Worm (Caenorhabditis elegans) whole organism, L4 larva: ENCODE data around the gene degt-1.

Experiments used
- D1046.2 ChIP-seq: fragments of 200-800 bp; sonication (Bioruptor generic); IDR thresholded peaks from 2 replicates; pipeline ENCODE4 v1.3.6; 2022; ENCODE audit warnings: missing genetic modification characterization, missing compliant biosample characterization
- F10B5.3 ChIP-seq: sonication (generic microtip); optimal IDR thresholded peaks from 2 replicates; lab custom pipeline; 2016; ENCODE audit warnings: mild to moderate bottlenecking, missing genetic modification characterization, missing compliant biosample characterization
- Y48G9A.11 ChIP-seq: fragments of 200-800 bp; sonication (Bioruptor generic); IDR thresholded peaks from 2 replicates; pipeline ENCODE4 v1.3.6; 2022; ENCODE audit warnings: missing genetic modification reagents, missing genetic modification characterization, missing compliant biosample characterization
- Y75B8A.6 ChIP-seq: fragments of 200-800 bp; sonication (Bioruptor generic); IDR thresholded peaks from 2 replicates; pipeline ENCODE4 v1.3.6; 2022; ENCODE audit warnings: missing genetic modification reagents, missing genetic modification characterization, missing compliant biosample characterization
- ZK337.2 ChIP-seq: fragments of 200-800 bp; sonication (Bioruptor generic); IDR thresholded peaks from 2 replicates; pipeline ENCODE4 v1.3.6; 2022; ENCODE audit warnings: missing genetic modification reagents, missing genetic modification characterization, missing compliant biosample characterization
- aha-1 ChIP-seq: fragments of 150-350 bp; peaks from one replicate; lab custom pipeline; 2014; ENCODE audit warnings: missing biosample characterization, missing genetic modification characterization
- attf-4 ChIP-seq: sonication (generic microtip); optimal IDR thresholded peaks from 3 replicates; lab custom pipeline; 2017; ENCODE audit warnings: missing biosample characterization, missing genetic modification characterization
- ceh-28 ChIP-seq: fragments of 150-350 bp; optimal IDR thresholded peaks from 2 replicates; lab custom pipeline; 2014; ENCODE audit warnings: missing biosample characterization, missing genetic modification reagents, missing genetic modification characterization
- ceh-44 ChIP-seq: fragments of 200-800 bp; sonication (Bioruptor generic); IDR thresholded peaks from 2 replicates; pipeline ENCODE4 v1.3.6; 2022; ENCODE audit warnings: missing genetic modification reagents, missing genetic modification characterization, missing compliant biosample characterization
- ceh-62 ChIP-seq: sonication (generic microtip); optimal IDR thresholded peaks from 2 replicates; lab custom pipeline; 2017; ENCODE audit warnings: missing biosample characterization, missing genetic modification characterization
- ceh-82 ChIP-seq: sonication (generic microtip); optimal IDR thresholded peaks from 2 replicates; lab custom pipeline; 2017; ENCODE audit warnings: missing biosample characterization, missing genetic modification characterization
- ces-1 ChIP-seq: fragments of 150-350 bp; sonication (generic microtip); optimal IDR thresholded peaks from 4 replicates; lab custom pipeline; 2014; ENCODE audit warnings: missing biosample characterization, missing genetic modification reagents, missing genetic modification characterization
- daf-16 ChIP-seq, 3 experiments: sonication (generic microtip); optimal IDR thresholded peaks; 2 replicates each; lab custom pipeline; 2016 to 2017; ENCODE audit warnings: missing genetic modification characterization in 3 of 3, missing genetic modification reagents in 3 of 3, mild to moderate bottlenecking in 2 of 3, missing compliant biosample characterization in 2 of 3, missing biosample characterization in 1 of 3, moderate library complexity in 1 of 3
- daf-19 ChIP-seq: fragments of 200-800 bp; sonication (Bioruptor generic); conservative IDR thresholded peaks from 2 replicates; pipeline ENCODE4 v1.3.6; 2022; ENCODE audit warnings: missing genetic modification characterization, missing compliant biosample characterization
- daf-8 ChIP-seq: fragments of 200-800 bp; sonication (Bioruptor generic); IDR thresholded peaks from 2 replicates; pipeline ENCODE4 v1.3.6; 2022; ENCODE audit warnings: missing genetic modification characterization, missing compliant biosample characterization
- dmd-6 ChIP-seq: fragments of 200-800 bp; sonication (Bioruptor generic); IDR thresholded peaks from 2 replicates; pipeline ENCODE4 v1.3.6; 2022; ENCODE audit warnings: missing genetic modification reagents, missing genetic modification characterization, missing compliant biosample characterization
- dmd-9 ChIP-seq: fragments of 200-800 bp; sonication (Bioruptor generic); IDR thresholded peaks from 2 replicates; pipeline ENCODE4 v1.3.6; 2022; ENCODE audit warnings: missing genetic modification reagents, missing genetic modification characterization, missing compliant biosample characterization
- duxl-1 ChIP-seq: sonication (generic microtip); optimal IDR thresholded peaks from 2 replicates; lab custom pipeline; 2016; ENCODE audit warnings: mild to moderate bottlenecking, missing genetic modification characterization, moderate library complexity, missing compliant biosample characterization; ENCODE audit not compliant: poor library complexity
- dve-1 ChIP-seq: sonication (generic microtip); optimal IDR thresholded peaks from 2 replicates; lab custom pipeline; 2017; ENCODE audit warnings: antibody characterized with exemption, mild to moderate bottlenecking, missing genetic modification characterization, missing compliant biosample characterization; ENCODE audit not compliant: insufficient read depth
- fos-1 ChIP-seq: fragments of 150-350 bp; optimal IDR thresholded peaks from 2 replicates; lab custom pipeline; 2014; ENCODE audit warnings: missing biosample characterization, missing genetic modification characterization
- gei-8 ChIP-seq: fragments of 200-800 bp; sonication (Bioruptor generic); optimal IDR thresholded peaks from 2 replicates; lab custom pipeline; 2018; ENCODE audit warnings: mild to moderate bottlenecking, missing genetic modification characterization, missing compliant biosample characterization
- hlh-11 ChIP-seq: fragments of 200-800 bp; sonication (Bioruptor generic); optimal IDR thresholded peaks from 2 replicates; lab custom pipeline; 2018; ENCODE audit warnings: mild to moderate bottlenecking, missing genetic modification characterization, missing compliant biosample characterization
- lir-3 ChIP-seq: sonication (generic microtip); optimal IDR thresholded peaks from 2 replicates; lab custom pipeline; 2016; ENCODE audit warnings: mild to moderate bottlenecking, missing genetic modification characterization, missing compliant biosample characterization
- mdl-1 ChIP-seq, 2 experiments: fragments of 150-350 bp in 1 of 2; sonication (generic microtip) in 1 of 2; optimal IDR thresholded peaks; 2 replicates each; lab custom pipeline; 2014 to 2017; ENCODE audit warnings: missing biosample characterization in 2 of 2, missing genetic modification characterization in 2 of 2
- mep-1 ChIP-seq: fragments of 150-350 bp; sonication (generic microtip); optimal IDR thresholded peaks from 3 replicates; lab custom pipeline; 2014; ENCODE audit warnings: missing biosample characterization, missing genetic modification characterization
- mxl-2 ChIP-seq: fragments of 200-800 bp; sonication (Bioruptor generic); conservative IDR thresholded peaks from 2 replicates; pipeline ENCODE4 v1.3.6; 2022; ENCODE audit warnings: missing genetic modification reagents, missing genetic modification characterization, missing compliant biosample characterization
- nhr-10 ChIP-seq: fragments of 150-350 bp; optimal IDR thresholded peaks from 2 replicates; lab custom pipeline; 2014; ENCODE audit warnings: missing biosample characterization, missing genetic modification characterization
- nhr-28 ChIP-seq: fragments of 150-350 bp; optimal IDR thresholded peaks from 2 replicates; lab custom pipeline; 2014; ENCODE audit warnings: missing biosample characterization, missing genetic modification characterization
- nhr-42 ChIP-seq: fragments of 200-800 bp; sonication (Bioruptor generic); IDR thresholded peaks from 2 replicates; pipeline ENCODE4 v1.3.6; 2022; ENCODE audit warnings: missing genetic modification characterization, missing compliant biosample characterization
- nhr-77 ChIP-seq: fragments of 150-350 bp; optimal IDR thresholded peaks from 2 replicates; lab custom pipeline; 2014; ENCODE audit warnings: missing biosample characterization, missing genetic modification characterization
- rbr-2 ChIP-seq: sonication (generic microtip); optimal IDR thresholded peaks from 2 replicates; lab custom pipeline; 2016; ENCODE audit warnings: missing genotype, missing genetic modification characterization, missing compliant biosample characterization
- set-16 ChIP-seq: fragments of 200-800 bp; sonication (Bioruptor generic); IDR thresholded peaks from 2 replicates; pipeline ENCODE4 v1.3.6; 2022; ENCODE audit warnings: missing genetic modification reagents, missing genetic modification characterization, missing compliant biosample characterization
- snpc-4 ChIP-seq: fragments of 150-350 bp; optimal IDR thresholded peaks from 2 replicates; lab custom pipeline; 2014; ENCODE audit warnings: missing biosample characterization, missing genetic modification characterization
- spr-1 ChIP-seq: sonication (generic microtip); optimal IDR thresholded peaks from 2 replicates; lab custom pipeline; 2016; ENCODE audit warnings: mild to moderate bottlenecking, missing genetic modification characterization, missing compliant biosample characterization
- unc-130 ChIP-seq: sonication (generic microtip); optimal IDR thresholded peaks from 2 replicates; lab custom pipeline; 2016; ENCODE audit warnings: missing genetic modification reagents, missing genetic modification characterization, missing compliant biosample characterization
- unc-39 ChIP-seq: sonication (generic microtip); optimal IDR thresholded peaks from 2 replicates; lab custom pipeline; 2017; ENCODE audit warnings: missing biosample characterization, missing genetic modification characterization
- unc-62 ChIP-seq, 3 experiments: fragments of 150-350 bp in 1 of 3; sonication (generic microtip); optimal IDR thresholded peaks in 2 of 3; peaks in 1 of 3; 1 replicate in 1 of 3; 2 replicates in 2 of 3; lab custom pipeline; 2014 to 2017; ENCODE audit warnings: missing biosample characterization in 3 of 3, missing genetic modification characterization in 3 of 3, missing genetic modification reagents in 3 of 3, missing genotype in 1 of 3
- zag-1 ChIP-seq: fragments of 150-350 bp; optimal IDR thresholded peaks from 2 replicates; lab custom pipeline; 2014; ENCODE audit warnings: missing biosample characterization, missing genetic modification characterization
- zfp-3 ChIP-seq: fragments of 200-800 bp; sonication (Bioruptor generic); conservative IDR thresholded peaks from 2 replicates; pipeline ENCODE4 v1.3.6; 2022; ENCODE audit warnings: missing genetic modification reagents, missing genetic modification characterization, missing compliant biosample characterization
- zip-11 ChIP-seq: fragments of 200-800 bp; sonication (Bioruptor generic); IDR thresholded peaks from 2 replicates; pipeline ENCODE4 v1.3.6; 2022; ENCODE audit warnings: missing genetic modification characterization, missing compliant biosample characterization
- ztf-11 ChIP-seq: fragments of 150-350 bp; optimal IDR thresholded peaks from 2 replicates; lab custom pipeline; 2014; ENCODE audit warnings: missing biosample characterization, missing genetic modification characterization

degt-1 gene

ce11 chrV:10560621-10561020, 20.5 kb downstream of the degt-1 start, which contains the start of gene col-152 (continued):
- TF ChIP-seq duxl-1 (tag; lab: Kevin White, UChicago) = no peak
- TF ChIP-seq, all 104 proteins: peak for 0

DNA sequence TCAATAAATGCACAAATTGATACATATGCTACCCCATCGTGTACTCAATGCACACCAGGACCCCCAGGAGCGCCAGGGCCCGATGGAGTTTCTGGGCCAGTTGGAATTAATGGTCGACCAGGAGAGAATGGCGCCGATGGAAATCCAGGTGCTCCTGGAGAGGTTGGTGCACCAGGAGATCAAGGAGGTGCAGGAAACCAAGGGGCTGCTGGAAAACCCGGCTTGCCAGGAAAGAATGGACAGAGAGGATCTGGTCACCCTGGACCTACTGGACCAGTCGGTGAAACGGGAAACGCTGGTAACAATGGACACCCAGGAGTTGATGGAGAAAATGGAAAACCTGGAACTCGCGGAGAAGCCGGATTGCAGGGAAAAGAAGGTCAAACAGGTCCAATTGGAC, 21.5 kb downstream of the degt-1 start:
- TF ChIP-seq spr-1 (no peak), set-16 (GFP tag; lab: Robert Waterston, UW) (peak; percentile 84; the same call in 1 of the 2 replicates), unc-62 (GFP tag; optimal IDR thresholded peaks at IDR 0.05 in 1 of 2; lab: Kevin White, UChicago) (peak in 1 of 2 experiments; percentile 73), unc-62 (tag; optimal IDR thresholded peaks at IDR 0.05; lab: Kevin White, UChicago) (no peak), attf-4 (tag; lab: Kevin White, UChicago) (no peak), ztf-11 (tag; lab: Kevin White, UChicago) (no peak), nhr-28 (tag; lab: Kevin White, UChicago) (no peak)

DNA sequence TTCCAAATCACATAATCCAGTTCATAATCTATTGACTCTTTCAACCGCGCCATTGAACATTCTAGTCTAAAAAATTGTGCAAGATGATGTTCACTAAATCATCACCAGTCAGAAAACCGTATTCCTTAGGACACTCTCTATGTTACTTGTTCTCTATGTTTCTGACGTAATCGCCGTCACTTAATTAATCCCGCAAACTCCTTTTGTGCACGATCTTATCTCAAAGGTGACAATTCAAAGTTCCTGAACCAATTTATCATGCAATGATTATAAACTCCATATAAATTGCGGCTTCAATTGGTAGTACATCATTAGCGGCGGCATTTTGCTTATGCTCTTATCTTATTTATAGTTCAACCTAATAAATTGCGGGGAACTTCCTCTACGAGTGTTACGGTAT, 22.7 kb downstream of the degt-1 start:
- TF ChIP-seq dve-1 (tag; lab: Kevin White, UChicago) (peak; percentile 18), zag-1 (no peak), dmd-6 (GFP tag; lab: Robert Waterston, UW) (peak; percentile 82)

- TF ChIP-seq gei-8 (GFP tag; lab: Kevin White, UChicago) (no peak), daf-8 (no peak), fos-1 (tag; lab: Kevin White, UChicago) (no peak), nhr-28 (tag; lab: Kevin White, UChicago) (peak; percentile 37), rbr-2 (no peak), daf-19 (no peak), aha-1 (tag; lab: Kevin White, UChicago) (peak; percentile 73), Y48G9A.11 (GFP tag; lab: Robert Waterston, UW) (no peak), zfp-3 (GFP tag; lab: Robert Waterston, UW) (no peak), Y75B8A.6 (GFP tag; lab: Robert Waterston, UW) (no peak), mdl-1 (tag; optimal IDR thresholded peaks at IDR 0.05; lab: Kevin White, UChicago) (no peak), zip-11 (GFP tag; lab: Robert Waterston, UW) (no peak), hlh-11 (peak; percentile 9)
Observed at ce11 chrV:10564140-10564539, 24.0 kb downstream of the degt-1 start.

ce11 chrV:10564830-10565365, 24.8 kb downstream of the degt-1 start, which contains the start of gene cat-4:
TSS of gene cat-4 (plus strand) at chrV:10564880.
- TF ChIP-seq lir-3 = no peak
- TF ChIP-seq nhr-77 = peak; percentile 8
- TF ChIP-seq nhr-42 (GFP tag; lab: Robert Waterston, UW) = no peak
- TF ChIP-seq D1046.2 (GFP tag; lab: Robert Waterston, UW) = no peak
- no peak for TF ChIP-seq daf-16 (GFP tag; optimal IDR thresholded peaks at IDR 0.05; lab: Kevin White, UChicago)
- peak; percentile 80 for TF ChIP-seq daf-16 (tag; optimal IDR thresholded peaks at IDR 0.05; lab: Kevin White, UChicago)
- TF ChIP-seq ZK337.2 (GFP tag; lab: Robert Waterston, UW) = no peak
- TF ChIP-seq snpc-4 (tag; lab: Kevin White, UChicago) = no peak
- no peak for TF ChIP-seq unc-130
- TF ChIP-seq ceh-28 = no peak
- peak; percentile 13 for TF ChIP-seq hlh-11
- no peak for TF ChIP-seq F10B5.3 (tag; lab: Kevin White, UChicago)
- no peak for TF ChIP-seq mep-1 (tag; lab: Kevin White, UChicago)
- TF ChIP-seq dve-1 (tag; lab: Kevin White, UChicago) = peak; percentile 8
- TF ChIP-seq ces-1 (GFP tag; lab: Kevin White, UChicago) = no peak
- TF ChIP-seq nhr-10 (tag; lab: Kevin White, UChicago) = peak; percentile 3
- TF ChIP-seq dmd-6 (GFP tag; lab: Robert Waterston, UW) = peak; percentile 57
- no peak for TF ChIP-seq mxl-2 (GFP tag; lab: Robert Waterston, UW)
- TF ChIP-seq ceh-82 = no peak
- peak in 1 of 2 experiments; percentile 33 for TF ChIP-seq unc-62 (GFP tag; optimal IDR thresholded peaks at IDR 0.05 in 1 of 2; lab: Kevin White, UChicago)
- no peak for TF ChIP-seq unc-62 (tag; optimal IDR thresholded peaks at IDR 0.05; lab: Kevin White, UChicago)
- no peak for TF ChIP-seq dmd-9 (GFP tag; lab: Robert Waterston, UW)
- no peak for TF ChIP-seq ceh-62 (tag; lab: Kevin White, UChicago)
- TF ChIP-seq ceh-44 = no peak
- TF ChIP-seq unc-39 (tag; lab: Kevin White, UChicago) = no peak
